Fruit fly (Drosophila melanogaster) whole organism, embryonic: ENCODE results near the gene CG13311.
A peak's percentile ranks its signal among the peaks of the same experiment; 100 is the strongest.

ENCODE experiments used
- BtbVII ChIP-seq: fragments of 200-800 bp; sonication (Bioruptor generic); optimal IDR thresholded peaks from 3 replicates; lab custom pipeline; 2017; ENCODE audit warnings: missing biosample characterization, mild to moderate bottlenecking, missing genetic modification characterization
- CG10209 ChIP-seq: fragments of 200-800 bp; sonication (Bioruptor generic); optimal IDR thresholded peaks from 3 replicates; lab custom pipeline; 2017; ENCODE audit warnings: missing biosample characterization, mild to moderate bottlenecking, missing genetic modification characterization, missing genetic modification reagents
- CG10462 ChIP-seq: fragments of 200-800 bp; sonication (Bioruptor generic); optimal IDR thresholded peaks from 2 replicates; lab custom pipeline; 2016; ENCODE audit warnings: missing biosample characterization, missing genetic modification characterization
- CG11560 ChIP-seq: fragments of 200-800 bp; sonication (Bioruptor generic); IDR thresholded peaks from 3 replicates; pipeline ENCODE4 v1.3.6; 2022; ENCODE audit warnings: missing biosample characterization, missing genetic modification characterization
- CG11723 ChIP-seq: fragments of 200-800 bp; sonication (Bioruptor generic); optimal IDR thresholded peaks from 2 replicates; lab custom pipeline; 2017; ENCODE audit warnings: missing biosample characterization, mild to moderate bottlenecking, missing genetic modification characterization
- CG12071 ChIP-seq: fragments of 200-800 bp; sonication (Bioruptor generic); optimal IDR thresholded peaks from 3 replicates; lab custom pipeline; 2018; ENCODE audit warnings: missing biosample characterization, mild to moderate bottlenecking, missing genetic modification characterization
- CG1529 ChIP-seq: fragments of 200-800 bp; sonication (Bioruptor generic); optimal IDR thresholded peaks from 3 replicates; lab custom pipeline; 2018; ENCODE audit warnings: missing biosample characterization, missing genetic modification characterization
- CG17361 ChIP-seq: fragments of 200-800 bp; sonication (Bioruptor generic); IDR thresholded peaks from 3 replicates; pipeline ENCODE4 v1.3.6; 2022; ENCODE audit warnings: missing biosample characterization, missing genetic modification characterization
- CG18262 ChIP-seq: fragments of 200-800 bp; optimal IDR thresholded peaks from 3 replicates; lab custom pipeline; 2019; ENCODE audit warnings: missing biosample characterization, mild to moderate bottlenecking, missing genetic modification characterization, moderate library complexity
- CG2116 ChIP-seq: fragments of 200-800 bp; sonication (Bioruptor generic); optimal IDR thresholded peaks from 3 replicates; lab custom pipeline; 2018; ENCODE audit warnings: missing biosample characterization, mild to moderate bottlenecking, missing genetic modification characterization
- CG2120 ChIP-seq: fragments of 200-800 bp; sonication (Bioruptor generic); optimal IDR thresholded peaks from 3 replicates; lab custom pipeline; 2016; ENCODE audit warnings: missing biosample characterization, missing genetic modification characterization
- CG2889 ChIP-seq: fragments of 200-800 bp; sonication (Bioruptor generic); IDR thresholded peaks from 3 replicates; pipeline ENCODE4 v1.3.6; 2022; ENCODE audit warnings: missing biosample characterization, missing genetic modification characterization
- CG31365 ChIP-seq: fragments of 200-800 bp; sonication (Bioruptor generic); optimal IDR thresholded peaks from 2 replicates; lab custom pipeline; 2018; ENCODE audit warnings: missing biosample characterization, mild to moderate bottlenecking, missing genetic modification characterization
- CG6683 ChIP-seq: fragments of 200-800 bp; sonication (Bioruptor generic); optimal IDR thresholded peaks from 2 replicates; lab custom pipeline; 2017; ENCODE audit warnings: missing biosample characterization, mild to moderate bottlenecking, missing genetic modification characterization, missing genetic modification reagents
- CG6765 ChIP-seq: fragments of 200-800 bp; sonication (Bioruptor generic); optimal IDR thresholded peaks from 3 replicates; lab custom pipeline; 2017; ENCODE audit warnings: missing biosample characterization, mild to moderate bottlenecking, missing genetic modification characterization
- CG7963 ChIP-seq: fragments of 200-800 bp; sonication (Bioruptor generic); IDR thresholded peaks from 3 replicates; pipeline ENCODE4 v1.3.6; 2022; ENCODE audit warnings: missing biosample characterization, missing genetic modification characterization; ENCODE audit not compliant: partially characterized antibody
- CG8388 ChIP-seq: fragments of 200-800 bp; sonication (Bioruptor generic); optimal IDR thresholded peaks from 2 replicates; lab custom pipeline; 2019; ENCODE audit warnings: missing biosample characterization, mild to moderate bottlenecking, missing genetic modification characterization, moderate library complexity
- CG9215 ChIP-seq: fragments of 200-800 bp; sonication (Bioruptor generic); IDR thresholded peaks from 2 replicates; pipeline ENCODE4 v1.3.6; 2022; ENCODE audit warnings: missing biosample characterization, missing genetic modification characterization
- CHES-1-like ChIP-seq: fragments of 200-800 bp; sonication (Bioruptor generic); optimal IDR thresholded peaks from 2 replicates; lab custom pipeline; 2016; ENCODE audit warnings: missing biosample characterization, missing genetic modification characterization
- Camta ChIP-seq: fragments of 200-800 bp; sonication (Bioruptor generic); optimal IDR thresholded peaks from 2 replicates; lab custom pipeline; 2016; ENCODE audit warnings: missing biosample characterization, missing genetic modification characterization
- Dbx ChIP-seq: fragments of 200-800 bp; sonication (Bioruptor generic); IDR thresholded peaks from 3 replicates; pipeline ENCODE4 v1.3.6; 2022; ENCODE audit warnings: missing biosample characterization, missing genetic modification characterization
- Deaf1 ChIP-seq: fragments of 200-800 bp; optimal IDR thresholded peaks from 3 replicates; lab custom pipeline; 2019; ENCODE audit warnings: missing biosample characterization, mild to moderate bottlenecking, missing genetic modification characterization, moderate library complexity
- Dip2 ChIP-seq: fragments of 200-800 bp; sonication (Bioruptor generic); IDR thresholded peaks from 2 replicates; pipeline ENCODE4 v1.3.6; 2022; ENCODE audit warnings: missing biosample characterization, missing genetic modification characterization
- Drgx ChIP-seq: fragments of 200-800 bp; sonication (Bioruptor generic); IDR thresholded peaks from 2 replicates; pipeline ENCODE4 v1.3.6; 2022; ENCODE audit warnings: missing biosample characterization, missing genetic modification characterization
- ERR ChIP-seq: fragments of 200-800 bp; sonication (Bioruptor generic); optimal IDR thresholded peaks from 2 replicates; lab custom pipeline; 2016; ENCODE audit warnings: missing biosample characterization, missing genetic modification characterization
- Ets65A ChIP-seq: fragments of 200-800 bp; sonication (Bioruptor generic); peaks from one replicate; lab custom pipeline; 2016; ENCODE audit warnings: missing biosample characterization, missing genetic modification characterization
- Fer3 ChIP-seq: fragments of 200-800 bp; sonication (Bioruptor generic); optimal IDR thresholded peaks from 2 replicates; lab custom pipeline; 2018; ENCODE audit warnings: missing biosample characterization, mild to moderate bottlenecking, missing genetic modification characterization, moderate library complexity
- Hmr ChIP-seq: fragments of 200-800 bp; sonication (Bioruptor generic); optimal IDR thresholded peaks from 3 replicates; lab custom pipeline; 2017; ENCODE audit warnings: mild to moderate bottlenecking, missing biosample characterization, missing genetic modification reagents, missing genetic modification characterization
- Hsf ChIP-seq: fragments of 200-800 bp; sonication (Bioruptor generic); optimal IDR thresholded peaks from 3 replicates; lab custom pipeline; 2016; ENCODE audit warnings: missing biosample characterization, missing genetic modification characterization
- Jarid2 ChIP-seq: fragments of 200-800 bp; sonication (Bioruptor generic); optimal IDR thresholded peaks from 3 replicates; lab custom pipeline; 2017; ENCODE audit warnings: mild to moderate bottlenecking, missing biosample characterization, missing genetic modification reagents, missing genetic modification characterization
- NC2β ChIP-seq: fragments of 200-800 bp; sonication (Bioruptor generic); optimal IDR thresholded peaks from 2 replicates; lab custom pipeline; 2016; ENCODE audit warnings: missing biosample characterization, missing genetic modification characterization
- NfI ChIP-seq: fragments of 200-800 bp; sonication (Bioruptor generic); optimal IDR thresholded peaks from 3 replicates; lab custom pipeline; 2018; ENCODE audit warnings: missing biosample characterization, mild to moderate bottlenecking, missing genetic modification characterization, moderate library complexity
- Xbp1 ChIP-seq: fragments of 200-800 bp; sonication (Bioruptor generic); optimal IDR thresholded peaks from 3 replicates; lab custom pipeline; 2016; ENCODE audit warnings: missing biosample characterization, mild to moderate bottlenecking, missing genetic modification characterization
- al ChIP-seq: fragments of 200-800 bp; sonication (Bioruptor generic); IDR thresholded peaks from 2 replicates; pipeline ENCODE4 v1.3.6; 2022; ENCODE audit warnings: missing biosample characterization, missing genetic modification characterization
- bowl ChIP-seq: fragments of 200-800 bp; sonication (Bioruptor generic); IDR thresholded peaks from 2 replicates; pipeline ENCODE4 v1.3.6; 2022; ENCODE audit warnings: missing biosample characterization, missing genetic modification characterization
- chif ChIP-seq, 2 experiments: fragments of 200-800 bp; sonication (Bioruptor generic); optimal IDR thresholded peaks; 3 replicates each; lab custom pipeline; 2016; ENCODE audit warnings: missing biosample characterization in 2 of 2, missing genetic modification characterization in 2 of 2
- esg ChIP-seq: fragments of 200-800 bp; sonication (Bioruptor generic); conservative IDR thresholded peaks from 2 replicates; pipeline ENCODE4 v1.3.6; 2022; ENCODE audit warnings: missing biosample characterization, missing genetic modification characterization
- fd3F ChIP-seq: fragments of 200-800 bp; sonication (Bioruptor generic); optimal IDR thresholded peaks from 2 replicates; lab custom pipeline; 2018; ENCODE audit warnings: missing biosample characterization, mild to moderate bottlenecking, missing genetic modification characterization, moderate library complexity
- h ChIP-seq: fragments of >200 bp; optimal IDR thresholded peaks from 2 replicates; lab custom pipeline; 2017
- jigr1 ChIP-seq: fragments of 200-800 bp; sonication (Bioruptor generic); IDR thresholded peaks from 3 replicates; pipeline ENCODE4 v1.3.6; 2022; ENCODE audit warnings: missing biosample characterization, missing genetic modification characterization
- nau ChIP-seq: fragments of 200-800 bp; sonication (Bioruptor generic); optimal IDR thresholded peaks from 3 replicates; lab custom pipeline; 2017; ENCODE audit warnings: missing biosample characterization, mild to moderate bottlenecking, missing genetic modification characterization, missing genetic modification reagents
- org-1 ChIP-seq: fragments of 200-800 bp; sonication (Bioruptor generic); optimal IDR thresholded peaks from 2 replicates; lab custom pipeline; 2017; ENCODE audit warnings: missing biosample characterization, missing genetic modification characterization
- phol ChIP-seq: fragments of 200-800 bp; sonication (Bioruptor generic); optimal IDR thresholded peaks from 3 replicates; lab custom pipeline; 2018; ENCODE audit warnings: missing biosample characterization, mild to moderate bottlenecking, missing genetic modification characterization, moderate library complexity
- pnt ChIP-seq: fragments of 200-800 bp; sonication (Bioruptor generic); optimal IDR thresholded peaks from 3 replicates; lab custom pipeline; 2016; ENCODE audit warnings: missing biosample characterization, missing genetic modification characterization
- pros ChIP-seq: fragments of 200-800 bp; sonication (Bioruptor generic); optimal IDR thresholded peaks from 3 replicates; lab custom pipeline; 2019; ENCODE audit warnings: missing biosample characterization, mild to moderate bottlenecking, missing genetic modification characterization, moderate library complexity
- schlank ChIP-seq: fragments of 200-800 bp; sonication (Bioruptor generic); optimal IDR thresholded peaks from 2 replicates; lab custom pipeline; 2018; ENCODE audit warnings: missing biosample characterization, mild to moderate bottlenecking, missing genetic modification characterization
- sens ChIP-seq: fragments of 200-800 bp; sonication (Bioruptor generic); peaks from one replicate; lab custom pipeline; 2016; ENCODE audit warnings: missing biosample characterization, missing genetic modification characterization
- shn ChIP-seq: fragments of 200-800 bp; sonication (Bioruptor generic); optimal IDR thresholded peaks from 3 replicates; lab custom pipeline; 2016; ENCODE audit warnings: missing biosample characterization, missing genetic modification characterization
- slbo ChIP-seq: fragments of 200-800 bp; sonication (Bioruptor generic); IDR thresholded peaks from 2 replicates; pipeline ENCODE4 v1.3.6; 2022; ENCODE audit warnings: missing biosample characterization, missing genetic modification characterization
- tgo ChIP-seq: fragments of 200-800 bp; sonication (Bioruptor generic); IDR thresholded peaks from 3 replicates; pipeline ENCODE4 v1.3.6; 2022; ENCODE audit warnings: missing biosample characterization, missing genetic modification characterization
- trem ChIP-seq: fragments of 200-800 bp; optimal IDR thresholded peaks from 3 replicates; lab custom pipeline; 2019; ENCODE audit warnings: missing biosample characterization, mild to moderate bottlenecking, missing genetic modification characterization, moderate library complexity
- zfh2 ChIP-seq: fragments of 200-800 bp; sonication (Bioruptor generic); optimal IDR thresholded peaks from 2 replicates; lab custom pipeline; 2016; ENCODE audit warnings: missing biosample characterization, missing genetic modification characterization

Gene CG13311

DNA sequence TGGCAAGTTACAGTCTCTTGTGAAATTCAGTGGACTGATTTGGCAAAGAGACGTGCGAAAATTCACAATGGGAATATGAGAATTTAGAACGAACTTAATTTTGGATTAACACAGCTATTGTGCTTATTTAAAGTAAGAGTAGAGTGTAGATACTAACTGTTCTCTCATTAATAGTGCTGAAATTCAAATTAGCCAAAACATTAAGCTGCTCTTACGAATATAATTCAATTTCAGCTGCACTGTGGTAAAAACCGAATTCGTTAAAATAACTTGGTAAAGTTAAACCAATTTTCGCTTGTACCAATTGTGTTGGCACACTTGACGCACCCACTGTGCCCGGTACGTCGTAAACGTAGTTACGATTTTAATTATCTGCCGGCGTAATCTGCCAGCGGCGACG lies 34.1 kb downstream of the CG13311 start (continued):
- TF ChIP-seq CHES-1-like (GFP tag; lab: Kevin White, UChicago) (peak; percentile 60), CG9215 (GFP tag; lab: Robert Waterston, UW) (peak; percentile 62), Hsf (GFP tag; lab: Kevin White, UChicago) (peak; percentile 24), shn (GFP tag; lab: Kevin White, UChicago) (peak; percentile 24), schlank (tag; lab: Kevin White, UChicago) (no peak), Xbp1 (GFP tag; lab: Kevin White, UChicago) (peak; percentile 54), fd3F (GFP tag; lab: Kevin White, UChicago) (peak; percentile 29), chif (GFP tag; optimal IDR thresholded peaks at IDR 0.05; lab: Kevin White, UChicago) (peak in 1 of 2 experiments; percentile 11), Drgx (peak; percentile 66), CG10462 (GFP tag; lab: Kevin White, UChicago) (no peak), Hmr (GFP tag; lab: Kevin White, UChicago) (peak; percentile 70), CG6683 (GFP tag; lab: Kevin White, UChicago) (no peak), jigr1 (GFP tag; lab: Robert Waterston, UW) (0 out of 3 replicates have a peak, but pooled peaks have one; percentile 39), CG6765 (GFP tag; lab: Kevin White, UChicago) (peak; percentile 42), CG7963 (GFP tag; lab: Robert Waterston, UW) (no peak), zfh2 (peak; percentile 72), CG1529 (GFP tag; lab: Kevin White, UChicago) (no peak), CG2116 (GFP tag; lab: Kevin White, UChicago) (no peak), CG18262 (tag; lab: Kevin White, UChicago) (peak; percentile 18), Dip2 (GFP tag; lab: Robert Waterston, UW) (no peak), Deaf1 (tag; lab: Kevin White, UChicago) (no peak), esg (peak; percentile 40; the same call in 1 of the 2 replicates), slbo (peak; percentile 70), CG12071 (GFP tag; lab: Kevin White, UChicago) (peak; percentile 12), Jarid2 (GFP tag; lab: Kevin White, UChicago) (no peak), CG10209 (peak; percentile 42), CG8388 (GFP tag; lab: Kevin White, UChicago) (peak; percentile 74), NfI (GFP tag; lab: Kevin White, UChicago) (peak; percentile 38), Fer3 (peak; percentile 35), CG17361 (peak; percentile 45; the same call in 2 of the 3 replicates), CG11560 (tag; lab: Robert Waterston, UW) (0 out of 3 replicates have a peak, but pooled peaks have one; percentile 30), nau (GFP tag; lab: Kevin White, UChicago) (peak; percentile 25), Camta (peak; percentile 4), CG31365 (tag; lab: Kevin White, UChicago) (no peak), pnt (GFP tag; lab: Kevin White, UChicago) (no peak), bowl (GFP tag; lab: Robert Waterston, UW) (no peak), Ets65A (GFP tag; lab: Kevin White, UChicago) (peak; percentile 76), al (GFP tag; lab: Robert Waterston, UW) (peak; percentile 17; the same call in 1 of the 2 replicates), ERR (no peak), NC2β (GFP tag; lab: Kevin White, UChicago) (no peak), trem (tag; lab: Kevin White, UChicago) (no peak), CG11723 (GFP tag; lab: Kevin White, UChicago) (peak; percentile 26), h (no peak), CG2889 (GFP tag; lab: Robert Waterston, UW) (peak; percentile 46; the same call in 2 of the 3 replicates), phol (tag; lab: Kevin White, UChicago) (peak; percentile 12), pros (GFP tag; lab: Kevin White, UChicago) (no peak), Dbx (GFP tag; lab: Robert Waterston, UW) (peak; percentile 34; the same call in 1 of the 3 replicates), BtbVII (peak; percentile 43), tgo (peak; percentile 24; the same call in 2 of the 3 replicates), org-1 (GFP tag; lab: Kevin White, UChicago) (peak; percentile 42), sens (peak; percentile 72), CG2120 (peak; percentile 81)
